Worm (Caenorhabditis elegans): Measurements from ENCODE around the gene clec-171.

- no peak for TF ChIP-seq ets-4 (tag; optimal IDR thresholded peaks at IDR 0.05)
- TF ChIP-seq dve-1 (tag; optimal IDR thresholded peaks at IDR 0.05): no peak
- TF ChIP-seq ttx-3 (tag; optimal IDR thresholded peaks at IDR 0.05): no peak
- no peak for TF ChIP-seq ahr-1 (tag; optimal IDR thresholded peaks at IDR 0.05)
- no peak for TF ChIP-seq ceh-24 (tag; optimal IDR thresholded peaks at IDR 0.05)
- no peak for TF ChIP-seq pqm-1 (tag; optimal IDR thresholded peaks at IDR 0.05)
- TF ChIP-seq nhr-11 (tag; optimal IDR thresholded peaks at IDR 0.05): no peak
- TF ChIP-seq ceh-14 (tag; optimal IDR thresholded peaks at IDR 0.05): no peak
- TF ChIP-seq ama-1 (optimal IDR thresholded peaks at IDR 0.05): no peak
- TF ChIP-seq pha-4 (tag; optimal IDR thresholded peaks at IDR 0.05): no peak
- no peak for TF ChIP-seq tbx-2 (tag; optimal IDR thresholded peaks at IDR 0.05)
Measured at ce11 chrIV:1454194-1454593, 27.0 kb upstream of the clec-171 start.

Data from whole organism, late embryonic.